Fruit fly (Drosophila melanogaster) whole organism, pupa: ENCODE measurements around the gene CG11367.
"Not testable (repeated sequence)": the region's sequence is repeated elsewhere in the genome, so short reads cannot be mapped to it uniquely, and the experiment has no call there.

Source experiments
- CG10348 ChIP-seq: fragments of 200-800 bp; sonication (Bioruptor generic); IDR thresholded peaks from 2 replicates; pipeline ENCODE4 v1.3.6; 2022; ENCODE audit warnings: missing biosample characterization, missing genetic modification characterization
- CG12605 ChIP-seq: fragments of 200-800 bp; sonication (Bioruptor generic); IDR thresholded peaks from 2 replicates; pipeline ENCODE4 v1.3.6; 2022; ENCODE audit warnings: missing biosample characterization, missing genetic modification characterization
- CG13204 ChIP-seq: fragments of 200-800 bp; sonication (Bioruptor generic); optimal IDR thresholded peaks from 2 replicates; lab custom pipeline; 2018; ENCODE audit warnings: missing biosample characterization, mild to moderate bottlenecking, missing genetic modification characterization, moderate library complexity
- CG4496 ChIP-seq: fragments of 200-800 bp; sonication (Bioruptor generic); IDR thresholded peaks from 3 replicates; pipeline ENCODE4 v1.3.6; 2022; ENCODE audit warnings: missing biosample characterization, missing genetic modification characterization
- Snoo ChIP-seq: fragments of 200-800 bp; sonication (Bioruptor generic); optimal IDR thresholded peaks from 3 replicates; lab custom pipeline; 2017; ENCODE audit warnings: missing biosample characterization, mild to moderate bottlenecking, missing genetic modification characterization, inconsistent platforms
- fd96Ca ChIP-seq: fragments of 200-800 bp; sonication (Bioruptor generic); IDR thresholded peaks from 3 replicates; pipeline ENCODE4 v1.3.6; 2022; ENCODE audit warnings: missing biosample characterization, missing genetic modification characterization

- TF ChIP-seq CG12605 (GFP tag; lab: Robert Waterston, UW); CG10348 (GFP tag; lab: Robert Waterston, UW); fd96Ca (GFP tag; lab: Robert Waterston, UW); CG13204 (GFP tag; lab: Kevin White, UChicago); CG4496 (GFP tag; lab: Robert Waterston, UW); Snoo: not testable (repeated sequence)
These were observed 7.1 kb upstream of the CG11367 start, which contains the start of gene mael for dm6 chr3L:22720694-22721270.
